Fruit fly (Drosophila melanogaster): ENCODE results near the gene JIL-1.
A peak's percentile ranks its signal among the peaks of the same experiment; 100 is the strongest.

Gene JIL-1

dm6 chr3L:11053843-11054242 is 39.1 kb downstream of the JIL-1 start, which contains the start of gene CG7888:
CG7888 (plus strand) TSS chr3L:11054035.
- TF ChIP-seq fru (GFP tag; optimal IDR thresholded peaks at IDR 0.05) (no peak), brk (GFP tag; optimal IDR thresholded peaks at IDR 0.05) (no peak), lola (GFP tag; optimal IDR thresholded peaks at IDR 0.05) (no peak), Hnf4 (GFP tag; optimal IDR thresholded peaks at IDR 0.05) (no peak), tai (GFP tag; optimal IDR thresholded peaks at IDR 0.05) (no peak), HLH106 (tag; optimal IDR thresholded peaks at IDR 0.05) (no peak), jim (GFP tag; optimal IDR thresholded peaks at IDR 0.05) (no peak), dsf (GFP tag; optimal IDR thresholded peaks at IDR 0.05; ENCODE audit: borderline replicate concordance) (no peak), woc (GFP tag; optimal IDR thresholded peaks at IDR 0.05) (no peak), Sp1 (GFP tag; optimal IDR thresholded peaks at IDR 0.05) (no peak), sv (GFP tag; optimal IDR thresholded peaks at IDR 0.05) (no peak), psq (GFP tag; optimal IDR thresholded peaks at IDR 0.05) (no peak), N (GFP tag; optimal IDR thresholded peaks at IDR 0.05) (no peak), Mio (GFP tag; optimal IDR thresholded peaks at IDR 0.05) (no peak), pan (optimal IDR thresholded peaks at IDR 0.05) (no peak), ey (GFP tag; optimal IDR thresholded peaks at IDR 0.05) (no peak), h (GFP tag; optimal IDR thresholded peaks at IDR 0.05) (no peak)

DNA sequence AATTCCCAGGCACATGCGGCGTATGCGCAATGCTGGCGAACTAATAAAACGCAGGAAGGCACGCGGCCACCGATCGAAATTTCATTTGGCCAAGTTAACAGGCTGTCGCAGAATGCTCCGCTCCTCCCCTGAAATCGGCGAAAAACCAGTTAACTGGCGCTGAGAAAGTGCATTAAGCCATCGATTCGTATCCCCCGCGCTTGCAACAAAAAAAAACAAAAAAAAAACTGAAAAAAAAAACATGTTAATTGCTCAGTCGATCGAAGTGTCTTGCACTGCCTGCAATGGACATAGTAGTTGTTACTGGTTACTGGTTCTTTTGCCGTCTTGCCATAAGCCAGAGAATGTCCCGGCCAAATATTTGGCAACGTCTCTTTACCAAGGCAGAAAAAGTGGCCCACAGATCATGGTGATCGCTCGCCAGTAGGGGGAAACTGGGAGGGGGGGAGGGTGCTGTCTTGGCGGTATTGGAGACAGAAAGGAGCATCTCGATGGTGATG is 40.2 kb downstream of the JIL-1 start:
- no peak for TF ChIP-seq Jra (GFP tag; optimal IDR thresholded peaks at IDR 0.05)
- TF ChIP-seq Hr83 (GFP tag; optimal IDR thresholded peaks at IDR 0.05; ENCODE audit: poor library complexity, severe bottlenecking), result no peak
- TF ChIP-seq fru (GFP tag; optimal IDR thresholded peaks at IDR 0.05), result peak; percentile 4
- TF ChIP-seq pan (optimal IDR thresholded peaks at IDR 0.05), result no peak
- no peak for TF ChIP-seq sage (GFP tag; optimal IDR thresholded peaks at IDR 0.05)
- TF ChIP-seq OdsH (GFP tag; optimal IDR thresholded peaks at IDR 0.05), result no peak
- TF ChIP-seq lola (GFP tag; optimal IDR thresholded peaks at IDR 0.05), result no peak

DNA sequence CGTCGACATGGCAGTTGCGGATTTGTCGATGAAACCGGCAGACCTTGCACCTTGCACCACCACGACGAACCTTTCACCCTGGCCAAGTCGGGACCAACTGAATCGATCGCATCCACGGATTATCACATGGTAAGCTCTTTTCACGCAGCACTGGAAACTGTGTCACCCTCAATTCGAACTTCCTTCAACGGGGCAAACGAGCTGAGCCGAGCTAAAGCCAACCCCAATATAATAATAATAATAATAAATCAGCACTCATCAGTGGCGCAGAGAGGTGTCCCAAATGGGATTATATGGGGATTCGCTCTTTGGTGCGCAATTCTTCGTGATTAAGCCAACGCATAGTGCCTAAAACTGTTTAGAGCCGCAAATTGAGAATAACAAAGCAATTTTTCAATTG is 41.7 kb downstream of the JIL-1 start, which contains the start of gene CG43693:
Gene CG43693 (minus strand): TSS at position 101 of the 400 bp plus-strand sequence.
- no peak for TF ChIP-seq N (GFP tag; optimal IDR thresholded peaks at IDR 0.05)
- no peak for TF ChIP-seq foxo (GFP tag; optimal IDR thresholded peaks at IDR 0.05)
- no peak for TF ChIP-seq h (GFP tag; optimal IDR thresholded peaks at IDR 0.05)

dm6 chr3L:11049414-11049813 is 43.6 kb downstream of the JIL-1 start:
- no peak for TF ChIP-seq jim (GFP tag; optimal IDR thresholded peaks at IDR 0.05)
- no peak for TF ChIP-seq Hr83 (GFP tag; optimal IDR thresholded peaks at IDR 0.05; ENCODE audit: poor library complexity, severe bottlenecking)
- TF ChIP-seq Jra (GFP tag; optimal IDR thresholded peaks at IDR 0.05), result no peak

dm6 chr3L:11047877-11048276 is 45.1 kb downstream of the JIL-1 start:
- TF ChIP-seq foxo (GFP tag; optimal IDR thresholded peaks at IDR 0.05) (peak in 1 of 2 experiments; percentile 74), ey (GFP tag; optimal IDR thresholded peaks at IDR 0.05) (peak; percentile 44), Hr78 (GFP tag; optimal IDR thresholded peaks at IDR 0.05) (no peak), h (GFP tag; optimal IDR thresholded peaks at IDR 0.05) (peak; percentile 55), CG9705 (GFP tag; optimal IDR thresholded peaks at IDR 0.05) (no peak), sv (GFP tag; optimal IDR thresholded peaks at IDR 0.05) (peak; percentile 24), woc (GFP tag; optimal IDR thresholded peaks at IDR 0.05) (no peak), tai (GFP tag; optimal IDR thresholded peaks at IDR 0.05) (peak; percentile 43), br (GFP tag; optimal IDR thresholded peaks at IDR 0.05) (peak; percentile 73), Myc (optimal IDR thresholded peaks at IDR 0.05) (peak; percentile 92), psq (GFP tag; optimal IDR thresholded peaks at IDR 0.05) (peak; percentile 28), dmrt93B (GFP tag; optimal IDR thresholded peaks at IDR 0.05) (peak; percentile 21), Vsx2 (GFP tag; optimal IDR thresholded peaks at IDR 0.05; ENCODE audit: partially characterized antibody) (peak; percentile 85), OdsH (GFP tag; optimal IDR thresholded peaks at IDR 0.05) (peak; percentile 60), brk (GFP tag; optimal IDR thresholded peaks at IDR 0.05) (no peak), HLH106 (tag; optimal IDR thresholded peaks at IDR 0.05) (peak; percentile 45), jim (GFP tag; optimal IDR thresholded peaks at IDR 0.05) (peak; percentile 3), Hnf4 (GFP tag; optimal IDR thresholded peaks at IDR 0.05) (peak; percentile 43), N (GFP tag; optimal IDR thresholded peaks at IDR 0.05) (no peak), Hr83 (GFP tag; optimal IDR thresholded peaks at IDR 0.05; ENCODE audit: poor library complexity, severe bottlenecking) (peak; percentile 67), fru (GFP tag; optimal IDR thresholded peaks at IDR 0.05) (peak; percentile 60), dl (GFP tag; optimal IDR thresholded peaks at IDR 0.05; ENCODE audit: insufficient read depth in 1 of 2, partially characterized antibody in 2 of 2) (no peak)
